Fruit fly (Drosophila melanogaster) whole organism, embryonic: Measurements from ENCODE around the gene cerv.
A peak's percentile ranks its signal among the peaks of the same experiment; 100 is the strongest.

ENCODE experiments used
- Ada2b ChIP-seq: fragments of 200-800 bp; sonication (Bioruptor generic); IDR thresholded peaks from 2 replicates; pipeline ENCODE4 v1.3.6; 2022; ENCODE audit warnings: missing biosample characterization, missing genetic modification characterization
- Atf6 ChIP-seq: fragments of 200-800 bp; sonication (Bioruptor generic); IDR thresholded peaks from 2 replicates; pipeline ENCODE4 v1.3.6; 2022; ENCODE audit warnings: missing biosample characterization, missing genetic modification characterization
- CG10979 ChIP-seq: fragments of 200-800 bp; sonication (Bioruptor generic); optimal IDR thresholded peaks from 2 replicates; lab custom pipeline; 2018; ENCODE audit warnings: missing biosample characterization, mild to moderate bottlenecking, missing genetic modification characterization, moderate library complexity
- CG12942 ChIP-seq: fragments of 200-800 bp; sonication (Bioruptor generic); optimal IDR thresholded peaks from 3 replicates; lab custom pipeline; 2016; ENCODE audit warnings: missing biosample characterization, missing genetic modification characterization
- CG14667 ChIP-seq: fragments of 200-800 bp; sonication (Bioruptor generic); IDR thresholded peaks from 2 replicates; pipeline ENCODE4 v1.3.6; 2022; ENCODE audit warnings: missing biosample characterization, missing genetic modification characterization
- CG15696 ChIP-seq: fragments of 200-800 bp; sonication (Bioruptor generic); optimal IDR thresholded peaks from 2 replicates; lab custom pipeline; 2019; ENCODE audit warnings: missing biosample characterization, mild to moderate bottlenecking, missing genetic modification characterization, moderate library complexity
- CG17829 ChIP-seq: fragments of 200-800 bp; optimal IDR thresholded peaks from 2 replicates; lab custom pipeline; 2019; ENCODE audit warnings: missing biosample characterization, mild to moderate bottlenecking, missing genetic modification characterization, moderate library complexity
- CG2120 ChIP-seq: fragments of 200-800 bp; sonication (Bioruptor generic); optimal IDR thresholded peaks from 3 replicates; lab custom pipeline; 2016; ENCODE audit warnings: missing biosample characterization, missing genetic modification characterization
- CG30403 ChIP-seq: fragments of 200-800 bp; sonication (Bioruptor generic); optimal IDR thresholded peaks from 3 replicates; lab custom pipeline; 2016; ENCODE audit warnings: missing biosample characterization, missing genetic modification characterization
- CG3163 ChIP-seq: fragments of 200-800 bp; sonication (Bioruptor generic); optimal IDR thresholded peaks from 3 replicates; lab custom pipeline; 2016; ENCODE audit warnings: missing biosample characterization, missing genetic modification characterization
- CG32772 ChIP-seq: fragments of 200-800 bp; sonication (Bioruptor generic); IDR thresholded peaks from 2 replicates; pipeline ENCODE4 v1.3.6; 2022; ENCODE audit warnings: missing biosample characterization, missing genetic modification characterization
- CG3281 ChIP-seq: fragments of 200-800 bp; sonication (Bioruptor generic); optimal IDR thresholded peaks from 3 replicates; lab custom pipeline; 2017; ENCODE audit warnings: missing biosample characterization, mild to moderate bottlenecking, missing genetic modification characterization
- CG34422 ChIP-seq: fragments of 200-800 bp; sonication (Bioruptor generic); IDR thresholded peaks from 3 replicates; pipeline ENCODE4 v1.3.6; 2022; ENCODE audit warnings: missing biosample characterization, missing genetic modification characterization
- CG3847 ChIP-seq: fragments of 200-800 bp; sonication (Bioruptor generic); IDR thresholded peaks from 2 replicates; pipeline ENCODE4 v1.3.6; 2022; ENCODE audit warnings: missing biosample characterization, missing genetic modification characterization
- CG8089 ChIP-seq: fragments of 200-800 bp; sonication (Bioruptor generic); optimal IDR thresholded peaks from 3 replicates; lab custom pipeline; 2016; ENCODE audit warnings: missing biosample characterization, missing genetic modification characterization
- CG9932 ChIP-seq: fragments of 200-800 bp; sonication (Bioruptor generic); IDR thresholded peaks from 2 replicates; pipeline ENCODE4 v1.3.6; 2022; ENCODE audit warnings: missing biosample characterization, missing genetic modification characterization
- Chrac-16 ChIP-seq: fragments of 200-800 bp; sonication (Bioruptor generic); optimal IDR thresholded peaks from 3 replicates; lab custom pipeline; 2016; ENCODE audit warnings: missing biosample characterization, missing genetic modification characterization
- CrebB ChIP-seq: fragments of 200-800 bp; sonication (Bioruptor generic); optimal IDR thresholded peaks from 3 replicates; lab custom pipeline; 2018; ENCODE audit warnings: missing biosample characterization, mild to moderate bottlenecking, missing genetic modification characterization
- Doc3 ChIP-seq: fragments of 200-800 bp; sonication (Bioruptor generic); IDR thresholded peaks from 3 replicates; pipeline ENCODE4 v1.3.6; 2022; ENCODE audit warnings: missing biosample characterization, missing genetic modification characterization; ENCODE audit not compliant: partially characterized antibody
- E2f2 ChIP-seq: fragments of 200-800 bp; sonication (Bioruptor generic); IDR thresholded peaks from 2 replicates; pipeline ENCODE4 v1.3.6; 2022; ENCODE audit warnings: missing biosample characterization, missing genetic modification characterization
- HmgZ ChIP-seq: fragments of 200-800 bp; sonication (Bioruptor generic); optimal IDR thresholded peaks from 2 replicates; lab custom pipeline; 2018; ENCODE audit warnings: missing biosample characterization, mild to moderate bottlenecking, missing genetic modification characterization
- Hr3 ChIP-seq: fragments of 200-800 bp; sonication (Bioruptor generic); optimal IDR thresholded peaks from 3 replicates; lab custom pipeline; 2016; ENCODE audit warnings: missing biosample characterization, missing genetic modification characterization
- Lhr ChIP-seq: fragments of 200-800 bp; sonication (Bioruptor generic); optimal IDR thresholded peaks from 3 replicates; lab custom pipeline; 2017; ENCODE audit warnings: mild to moderate bottlenecking, missing biosample characterization, missing genetic modification reagents, missing genetic modification characterization
- Oaz ChIP-seq: fragments of 200-800 bp; sonication (Bioruptor generic); IDR thresholded peaks from 2 replicates; pipeline ENCODE4 v1.3.6; 2022; ENCODE audit warnings: missing biosample characterization, missing genetic modification characterization
- Pdp1 ChIP-seq, 2 experiments: fragments of 200-800 bp; sonication (Bioruptor generic); optimal IDR thresholded peaks; 3 replicates each; lab custom pipeline; 2016; ENCODE audit warnings: missing biosample characterization in 2 of 2, missing genetic modification characterization in 2 of 2, mild to moderate bottlenecking in 1 of 2, moderate library complexity in 1 of 2
- Six4 ChIP-seq: fragments of 200-800 bp; sonication (Bioruptor generic); optimal IDR thresholded peaks from 2 replicates; lab custom pipeline; 2016; ENCODE audit warnings: missing biosample characterization, missing genetic modification characterization
- Stat92E ChIP-seq, 3 experiments: fragments of >200 bp in 2 of 3; fragments of 200-800 bp in 1 of 3; sonication (Bioruptor generic) in 1 of 3; optimal IDR thresholded peaks; 2 replicates each; lab custom pipeline; 2017 to 2019; ENCODE audit warnings: missing biosample characterization in 3 of 3, missing genetic modification characterization in 3 of 3, mild to moderate bottlenecking in 1 of 3, moderate library complexity in 1 of 3
- YL-1 ChIP-seq: fragments of 200-800 bp; sonication (Bioruptor generic); optimal IDR thresholded peaks from 3 replicates; lab custom pipeline; 2017; ENCODE audit warnings: missing biosample characterization, mild to moderate bottlenecking, missing genetic modification characterization
- ab ChIP-seq: fragments of 200-800 bp; sonication (Bioruptor generic); optimal IDR thresholded peaks from 2 replicates; lab custom pipeline; 2016; ENCODE audit warnings: missing biosample characterization, missing genetic modification characterization
- ase ChIP-seq: fragments of 200-800 bp; sonication (Bioruptor generic); IDR thresholded peaks from 3 replicates; pipeline ENCODE4 v1.3.6; 2022; ENCODE audit warnings: missing biosample characterization, missing genetic modification characterization
- ash1 ChIP-seq: fragments of 200-800 bp; sonication (Bioruptor generic); optimal IDR thresholded peaks from 2 replicates; lab custom pipeline; 2018; ENCODE audit warnings: missing biosample characterization, mild to moderate bottlenecking, missing genetic modification characterization
- br ChIP-seq: fragments of >200 bp; optimal IDR thresholded peaks from 2 replicates; lab custom pipeline; 2017
- btn ChIP-seq: fragments of 200-800 bp; sonication (Bioruptor generic); optimal IDR thresholded peaks from 2 replicates; lab custom pipeline; 2016; ENCODE audit warnings: missing biosample characterization, missing genetic modification characterization
- chn ChIP-seq: fragments of 200-800 bp; sonication (Bioruptor generic); optimal IDR thresholded peaks from 2 replicates; lab custom pipeline; 2016; ENCODE audit warnings: missing biosample characterization, missing genetic modification characterization
- cwo ChIP-seq: fragments of 200-800 bp; sonication (Bioruptor generic); optimal IDR thresholded peaks from 3 replicates; lab custom pipeline; 2017; ENCODE audit warnings: missing biosample characterization, missing genetic modification characterization, mild to moderate bottlenecking, moderate library complexity, missing genetic modification reagents
- fd102C ChIP-seq: fragments of 200-800 bp; sonication (Bioruptor generic); optimal IDR thresholded peaks from 2 replicates; lab custom pipeline; 2018; ENCODE audit warnings: missing biosample characterization, mild to moderate bottlenecking, missing genetic modification characterization, moderate library complexity
- gem ChIP-seq: fragments of 200-800 bp; sonication (Bioruptor generic); optimal IDR thresholded peaks from 2 replicates; lab custom pipeline; 2019; ENCODE audit warnings: missing biosample characterization, mild to moderate bottlenecking, missing genetic modification characterization, moderate library complexity
- grn ChIP-seq: fragments of 200-800 bp; sonication (Bioruptor generic); optimal IDR thresholded peaks from 3 replicates; lab custom pipeline; 2017; ENCODE audit warnings: missing biosample characterization, missing genetic modification characterization
- ind ChIP-seq: fragments of 200-800 bp; sonication (Bioruptor generic); optimal IDR thresholded peaks from 3 replicates; lab custom pipeline; 2016; ENCODE audit warnings: missing biosample characterization, missing genetic modification characterization
- jumu ChIP-seq: fragments of 200-800 bp; sonication (Bioruptor generic); optimal IDR thresholded peaks from 3 replicates; lab custom pipeline; 2016; ENCODE audit warnings: missing biosample characterization, missing genetic modification characterization
- lmd ChIP-seq: fragments of 200-800 bp; sonication (Bioruptor generic); IDR thresholded peaks from 2 replicates; pipeline ENCODE4 v1.3.6; 2022; ENCODE audit warnings: missing biosample characterization, missing genetic modification characterization
- luna ChIP-seq: fragments of 200-800 bp; sonication (Bioruptor generic); optimal IDR thresholded peaks from 2 replicates; lab custom pipeline; 2016; ENCODE audit warnings: missing biosample characterization, missing genetic modification characterization
- otp ChIP-seq: fragments of 200-800 bp; sonication (Bioruptor generic); IDR thresholded peaks from 3 replicates; pipeline ENCODE4, ENCODE4 v1.3.6; 2022; ENCODE audit warnings: missing biosample characterization, missing genetic modification characterization
- pan ChIP-seq, 4 experiments: fragments of >200 bp in 3 of 4; fragments of 200-800 bp in 1 of 4; sonication (Bioruptor generic) in 1 of 4; optimal IDR thresholded peaks in 3 of 4; IDR thresholded peaks in 1 of 4; 2 replicates each; pipeline versions ENCODE4 v1.3.6 to Lab custom; 2017 to 2022; ENCODE audit warnings: missing biosample characterization in 2 of 4, missing genetic modification characterization in 2 of 4, mixed read lengths in 1 of 4
- pho ChIP-seq: fragments of 200-800 bp; sonication (Bioruptor generic); optimal IDR thresholded peaks from 2 replicates; lab custom pipeline; 2016; ENCODE audit warnings: missing biosample characterization, missing genetic modification characterization
- rib ChIP-seq: fragments of 200-800 bp; sonication (Bioruptor generic); IDR thresholded peaks from 2 replicates; pipeline ENCODE4 v1.3.6; 2022; ENCODE audit warnings: missing biosample characterization, missing genetic modification characterization
- seq ChIP-seq: fragments of 200-800 bp; sonication (Bioruptor generic); IDR thresholded peaks from 2 replicates; pipeline ENCODE4 v1.3.6; 2022; ENCODE audit warnings: missing biosample characterization, missing genetic modification characterization
- slbo ChIP-seq: fragments of 200-800 bp; sonication (Bioruptor generic); IDR thresholded peaks from 2 replicates; pipeline ENCODE4 v1.3.6; 2022; ENCODE audit warnings: missing biosample characterization, missing genetic modification characterization
- so ChIP-seq: fragments of 200-800 bp; sonication (Bioruptor generic); IDR thresholded peaks from 3 replicates; pipeline ENCODE4 v1.3.6; 2022; ENCODE audit warnings: missing biosample characterization, missing genetic modification characterization
- vfl ChIP-seq: fragments of 200-800 bp; sonication (Bioruptor generic); optimal IDR thresholded peaks from 2 replicates; lab custom pipeline; 2016; ENCODE audit warnings: missing biosample characterization, missing genetic modification characterization
- zfh1 ChIP-seq: fragments of 200-800 bp; sonication (Bioruptor generic); IDR thresholded peaks from 3 replicates; pipeline ENCODE4 v1.3.6; 2022; ENCODE audit warnings: missing biosample characterization, missing genetic modification characterization

cerv gene

dm6 chrX:15599697-15600096 lies 21.7 kb upstream of the cerv start (continued):
- TF ChIP-seq CG12942 (peak; percentile 42), ase (GFP tag; lab: Robert Waterston, UW) (0 out of 3 replicates have a peak, but pooled peaks have one; percentile 56), pho (GFP tag; lab: Kevin White, UChicago) (peak; percentile 1), CG3163 (GFP tag; lab: Kevin White, UChicago) (peak; percentile 6), ind (peak; percentile 68), btn (peak; percentile 26), CG14667 (GFP tag; lab: Robert Waterston, UW) (peak; percentile 51), CG32772 (peak; percentile 36; the same call in 1 of the 2 replicates), pan (optimal IDR thresholded peaks at IDR 0.05; lab: Kevin White, UChicago) (no peak), pan (GFP tag; optimal IDR thresholded peaks at IDR 0.05 in 1 of 2, IDR thresholded peaks at IDR 0.05 in 1 of 2) (peak in 1 of 2 experiments; percentile 82), rib (no peak), CG3281 (GFP tag; lab: Kevin White, UChicago) (peak; percentile 8), Hr3 (GFP tag; lab: Kevin White, UChicago) (peak; percentile 34), Ada2b (GFP tag; lab: Robert Waterston, UW) (peak; percentile 52; the same call in 1 of the 2 replicates), Six4 (GFP tag; lab: Kevin White, UChicago) (peak; percentile 33), seq (0 out of 2 replicates have a peak, but pooled peaks have one; percentile 21), zfh1 (GFP tag; lab: Robert Waterston, UW) (peak; percentile 65), so (GFP tag; lab: Robert Waterston, UW) (no peak), luna (GFP tag; lab: Kevin White, UChicago) (no peak), Oaz (GFP tag; lab: Robert Waterston, UW) (peak; percentile 43; the same call in 1 of the 2 replicates), CG34422 (GFP tag; lab: Robert Waterston, UW) (0 out of 3 replicates have a peak, but pooled peaks have one; percentile 24), fd102C (no peak), CrebB (no peak), Doc3 (GFP tag; lab: Robert Waterston, UW) (no peak), cwo (GFP tag; lab: Kevin White, UChicago) (peak; percentile 22), CG2120 (GFP tag; lab: Kevin White, UChicago) (peak; percentile 63), chn (GFP tag; lab: Kevin White, UChicago) (peak; percentile 19), YL-1 (no peak), CG9932 (GFP tag; lab: Robert Waterston, UW) (peak; percentile 59), grn (GFP tag; lab: Kevin White, UChicago) (no peak), vfl (GFP tag; lab: Kevin White, UChicago) (peak; percentile 13), br (lab: Kevin White, UChicago) (no peak), lmd (GFP tag; lab: Robert Waterston, UW) (peak; percentile 66), CG8089 (GFP tag; lab: Kevin White, UChicago) (peak; percentile 39), HmgZ (tag; lab: Kevin White, UChicago) (peak; percentile 12), Stat92E (GFP tag; optimal IDR thresholded peaks at IDR 0.05; lab: Kevin White, UChicago) (no peak), otp (GFP tag; lab: Robert Waterston, UW) (0 out of 3 replicates have a peak, but pooled peaks have one; percentile 29)

dm6 chrX:15594230-15594857 lies 16.4 kb upstream of the cerv start:
- TF ChIP-seq CG15696 (tag; lab: Kevin White, UChicago): peak; percentile 60
- no peak for TF ChIP-seq Atf6 (GFP tag; lab: Robert Waterston, UW)
- TF ChIP-seq jumu: no peak
- peak in 1 of 2 experiments; percentile 13 for TF ChIP-seq Pdp1 (GFP tag; optimal IDR thresholded peaks at IDR 0.05; lab: Kevin White, UChicago)
- TF ChIP-seq CG10979 (tag; lab: Kevin White, UChicago): no peak
- TF ChIP-seq CG17829 (tag; lab: Kevin White, UChicago): peak; percentile 24
- TF ChIP-seq slbo: peak; percentile 79
- no peak for TF ChIP-seq ash1 (GFP tag; lab: Kevin White, UChicago)
- TF ChIP-seq gem (tag; lab: Kevin White, UChicago): peak; percentile 35
- peak; percentile 69 for TF ChIP-seq E2f2 (GFP tag; lab: Robert Waterston, UW)
- TF ChIP-seq otp (GFP tag; lab: Robert Waterston, UW): 0 out of 3 replicates have a peak, but pooled peaks have one; percentile 37
- TF ChIP-seq Lhr (GFP tag; lab: Kevin White, UChicago): peak; percentile 51
- TF ChIP-seq Chrac-16: peak; percentile 43
- peak; percentile 47 for TF ChIP-seq CG3847 (GFP tag; lab: Robert Waterston, UW)
- TF ChIP-seq CG30403: peak; percentile 23
- no peak for TF ChIP-seq ab (GFP tag; lab: Kevin White, UChicago)
